Worm (Caenorhabditis elegans) whole organism, early embryonic: ENCODE measurements around the gene acs-6.

Source experiments
- B0310.2 ChIP-seq: sonication (generic microtip); optimal IDR thresholded peaks from 2 replicates; lab custom pipeline; 2016; ENCODE audit warnings: mild to moderate bottlenecking, missing genetic modification characterization, missing compliant biosample characterization
- aly-1 ChIP-seq: sonication (generic microtip); optimal IDR thresholded peaks from 2 replicates; lab custom pipeline; 2016; ENCODE audit warnings: missing genetic modification characterization, missing compliant biosample characterization
- ama-1 ChIP-seq: fragments of 150-350 bp; optimal IDR thresholded peaks from 2 replicates; lab custom pipeline; 2014
- ceh-13 ChIP-seq: fragments of 200-800 bp; sonication (Bioruptor generic); optimal IDR thresholded peaks from 2 replicates; lab custom pipeline; 2018; ENCODE audit warnings: mild to moderate bottlenecking, missing genetic modification characterization, missing compliant biosample characterization
- hmbx-1 ChIP-seq: sonication (generic microtip); optimal IDR thresholded peaks from 2 replicates; lab custom pipeline; 2016; ENCODE audit warnings: mild to moderate bottlenecking, missing genetic modification characterization, missing compliant biosample characterization
- scrt-1 ChIP-seq: fragments of 200-800 bp; sonication (Bioruptor generic); IDR thresholded peaks from 2 replicates; pipeline ENCODE4 v1.3.6; 2022; ENCODE audit warnings: missing genetic modification characterization, missing compliant biosample characterization

DNA sequence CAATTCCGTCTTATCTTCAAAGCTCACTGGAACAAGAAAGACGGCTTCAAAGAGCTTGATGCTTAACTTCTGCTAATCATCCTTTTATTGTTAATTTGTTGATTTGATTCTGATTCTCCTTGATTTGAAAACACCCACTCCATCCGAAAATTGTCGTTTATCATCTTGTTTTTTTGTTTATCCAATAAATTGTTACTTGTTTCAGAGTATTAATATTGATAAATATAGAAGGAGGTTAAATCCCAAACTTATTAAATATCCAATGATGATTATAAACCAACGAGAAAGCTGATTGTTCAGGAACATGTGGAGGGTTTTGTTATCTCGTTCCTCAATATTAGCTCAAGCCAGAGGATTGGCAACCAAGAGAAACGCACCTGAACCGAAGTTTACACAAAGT is 51.0 kb downstream of the acs-6 start, which contains the start of gene F10E7.6:
- TF ChIP-seq hmbx-1 (no peak), ceh-13 (GFP tag; lab: Kevin White, UChicago) (no peak), aly-1 (tag; lab: Kevin White, UChicago) (no peak), B0310.2 (tag; lab: Kevin White, UChicago) (no peak), scrt-1 (GFP tag; lab: Robert Waterston, UW) (no peak), ama-1 (lab: Kevin White, UChicago) (no peak)
